Worm (Caenorhabditis elegans) whole organism, dauer: Measurements from ENCODE around the gene srbc-71.

ENCODE experiments used
- unc-62 ChIP-seq: sonication (generic microtip); optimal IDR thresholded peaks from 2 replicates; lab custom pipeline; 2017; ENCODE audit warnings: missing biosample characterization, missing genetic modification reagents, missing genetic modification characterization

srbc-71 gene

ce11 chrIV:4225851-4226250 is at the start of gene srbc-71:
Gene srbc-71, minus strand, starts transcription at chrIV:4225951.
- TF ChIP-seq unc-62 = no peak

DNA sequence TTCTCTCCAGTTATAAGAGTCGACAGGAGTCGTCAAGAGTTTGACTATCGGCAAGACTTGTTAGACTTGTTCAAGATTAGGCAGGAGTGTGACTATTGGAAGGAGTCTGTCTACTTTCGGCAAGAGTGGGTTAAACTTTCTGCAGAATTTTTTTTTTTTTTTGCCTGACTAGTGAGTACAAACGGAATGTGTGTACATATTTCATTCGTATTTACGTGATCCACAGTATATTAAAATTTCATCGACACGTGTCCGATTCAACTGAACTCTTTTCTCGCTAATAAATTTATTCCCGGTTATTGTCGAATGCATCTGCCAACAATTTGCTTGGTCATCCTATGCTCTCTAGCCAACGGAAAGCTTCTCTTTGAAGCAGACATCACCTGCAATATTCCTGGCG is 46.4 kb upstream of the srbc-71 start, which contains the start of gene F36A4.1:
F36A4.1 (plus strand) TSS at position 301 of the 400 bp plus-strand sequence.
- TF ChIP-seq unc-62 = no peak

DNA sequence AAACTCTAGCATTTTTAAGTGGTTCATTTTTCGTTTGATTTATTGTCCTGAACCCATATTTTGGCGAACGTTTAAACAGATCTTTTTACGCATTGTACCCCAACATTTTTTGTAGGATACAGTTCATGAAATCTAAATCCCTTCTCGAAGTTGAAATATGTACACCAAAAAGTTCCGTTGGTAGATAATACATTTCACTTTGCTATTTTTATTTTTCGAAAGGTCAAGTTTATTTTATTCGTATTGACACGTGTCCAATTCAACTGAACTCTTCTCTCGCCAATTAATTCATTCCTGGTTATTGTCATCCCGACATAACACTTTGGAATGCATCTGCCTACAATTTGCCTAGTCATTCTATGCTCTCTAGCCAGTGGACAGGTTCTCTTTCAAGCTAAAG is 45.2 kb upstream of the srbc-71 start, which contains the start of gene F36A4.2:
F36A4.2 (plus strand) TSS at position 301 of the 400 bp plus-strand sequence.
- no peak for TF ChIP-seq unc-62

- no peak for TF ChIP-seq unc-62
Measured at ce11 chrIV:4269308-4269707, 43.6 kb upstream of the srbc-71 start, which contains the start of gene F36A4.3. Gene F36A4.3, plus strand, starts transcription at chrIV:4269608.

DNA sequence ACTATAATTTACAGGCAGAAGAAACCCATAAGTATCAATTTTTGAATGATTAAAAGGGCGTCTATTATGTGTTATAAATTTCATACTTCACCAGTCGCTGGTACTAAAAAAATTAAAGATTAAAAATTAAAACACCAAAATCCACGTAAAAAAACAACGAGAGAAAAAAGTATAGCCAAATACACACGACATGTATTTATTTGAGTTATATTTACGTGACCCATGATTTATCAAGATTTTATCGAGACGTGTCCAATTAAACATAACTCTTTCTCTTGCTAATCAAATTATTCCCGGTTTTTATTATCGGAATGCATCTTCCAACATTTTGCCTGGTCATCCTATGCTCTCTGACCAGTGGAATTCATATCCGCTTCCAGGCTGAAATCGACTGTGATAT is 41.6 kb upstream of the srbc-71 start, which contains the start of gene F36A4.4:
F36A4.4 (plus strand) TSS at position 301 of the 400 bp plus-strand sequence.
- no peak for TF ChIP-seq unc-62

DNA sequence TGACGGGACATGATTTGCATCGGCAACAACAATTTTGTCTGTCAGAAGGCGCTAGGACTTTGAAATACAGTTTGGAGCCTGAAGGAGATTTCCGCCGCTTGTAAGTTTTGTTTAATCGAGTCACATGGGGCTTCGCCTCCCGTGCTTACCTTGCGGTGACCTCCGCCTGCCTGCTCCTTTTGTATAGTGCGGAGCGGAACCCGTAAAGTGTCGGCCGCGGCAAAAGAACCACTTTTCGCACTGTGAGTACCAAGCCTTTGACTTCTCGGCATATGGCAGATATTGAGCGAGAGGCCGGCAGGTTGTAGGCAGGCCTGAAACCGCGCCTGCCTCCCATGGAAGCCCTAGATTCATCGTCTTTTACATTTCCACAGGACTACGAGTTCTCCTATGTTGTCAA is 40.2 kb upstream of the srbc-71 start:
- TF ChIP-seq unc-62 = no peak

DNA sequence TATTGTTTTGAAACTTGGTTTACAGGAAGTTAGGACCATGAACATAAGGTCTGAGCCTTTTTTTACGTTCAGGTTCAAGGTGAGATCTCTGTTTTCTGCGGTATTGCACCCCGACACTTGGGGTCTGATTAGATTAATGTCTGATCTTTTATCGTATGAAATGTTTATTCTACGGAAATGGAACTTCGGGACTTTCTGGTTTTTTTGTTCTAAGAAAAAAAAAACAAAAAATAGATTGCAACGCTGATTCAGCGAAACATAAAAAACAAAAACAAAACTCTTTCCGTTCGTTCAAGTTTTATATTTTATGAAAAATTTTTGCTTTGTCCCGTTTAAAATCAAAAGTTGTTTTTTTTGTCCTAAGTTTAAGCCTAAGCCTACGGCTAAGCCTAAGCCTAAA is 39.5 kb upstream of the srbc-71 start, which contains the start of gene F36A4.5:
F36A4.5 (plus strand) TSS at position 301 of the 400 bp plus-strand sequence.
- TF ChIP-seq unc-62 = no peak

DNA sequence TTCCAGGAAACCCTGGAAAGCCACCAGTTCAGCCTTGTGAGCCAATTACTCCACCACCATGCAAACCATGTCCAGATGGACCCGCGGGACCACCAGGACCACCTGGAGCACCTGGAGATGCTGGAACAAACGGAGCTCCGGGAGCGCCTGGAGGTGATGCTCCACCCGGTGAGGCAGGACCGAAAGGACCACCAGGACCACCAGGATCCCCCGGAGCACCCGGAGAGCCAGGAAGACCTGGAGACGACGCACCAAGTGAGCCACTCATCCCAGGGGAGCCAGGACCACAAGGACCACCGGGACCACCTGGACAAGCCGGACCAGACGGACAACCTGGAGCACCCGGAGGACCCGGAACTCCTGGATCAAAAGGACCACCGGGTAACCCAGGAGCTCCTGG is 38.9 kb upstream of the srbc-71 start:
- TF ChIP-seq unc-62 = no peak

DNA sequence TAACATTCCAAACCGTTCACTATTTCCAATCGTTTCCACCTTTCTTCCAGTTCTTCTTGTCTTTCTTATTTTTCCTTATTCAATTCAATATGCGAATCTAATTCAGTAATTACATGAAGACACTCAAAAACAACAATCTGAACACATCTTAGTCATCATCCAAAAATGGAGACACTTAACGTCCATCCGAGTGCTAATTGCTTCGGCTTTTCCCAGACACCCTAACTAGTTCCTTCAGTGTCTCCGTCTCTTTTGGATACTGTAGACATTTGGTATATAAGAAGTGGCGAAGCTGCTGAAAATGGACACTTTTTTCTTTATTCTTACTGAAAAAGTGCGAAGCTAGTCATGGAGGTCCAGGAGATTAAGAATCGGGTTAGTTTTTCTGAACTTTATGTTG is 37.2 kb upstream of the srbc-71 start, which contains the start of gene col-33:
col-33 (plus strand) TSS at position 301 of the 400 bp plus-strand sequence.
- no peak for TF ChIP-seq unc-62

DNA sequence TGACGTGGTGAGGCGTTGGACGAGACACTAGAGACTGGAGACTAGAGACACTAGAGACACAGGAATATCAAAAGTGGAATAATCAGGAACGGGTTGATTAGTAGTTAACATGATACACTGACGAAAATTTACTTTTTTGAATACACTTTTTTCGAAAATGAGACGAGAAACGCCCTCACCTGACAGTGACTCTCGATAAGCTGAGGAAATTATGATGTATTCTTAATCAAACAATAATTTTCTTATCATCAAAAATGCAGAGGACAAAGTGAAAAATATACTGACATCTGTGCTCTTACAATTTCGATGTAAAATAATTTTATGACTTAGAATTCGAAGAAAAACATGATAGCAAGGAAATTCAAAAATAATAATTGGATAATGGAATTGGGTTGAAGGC is 33.7 kb upstream of the srbc-71 start:
- no peak for TF ChIP-seq unc-62

DNA sequence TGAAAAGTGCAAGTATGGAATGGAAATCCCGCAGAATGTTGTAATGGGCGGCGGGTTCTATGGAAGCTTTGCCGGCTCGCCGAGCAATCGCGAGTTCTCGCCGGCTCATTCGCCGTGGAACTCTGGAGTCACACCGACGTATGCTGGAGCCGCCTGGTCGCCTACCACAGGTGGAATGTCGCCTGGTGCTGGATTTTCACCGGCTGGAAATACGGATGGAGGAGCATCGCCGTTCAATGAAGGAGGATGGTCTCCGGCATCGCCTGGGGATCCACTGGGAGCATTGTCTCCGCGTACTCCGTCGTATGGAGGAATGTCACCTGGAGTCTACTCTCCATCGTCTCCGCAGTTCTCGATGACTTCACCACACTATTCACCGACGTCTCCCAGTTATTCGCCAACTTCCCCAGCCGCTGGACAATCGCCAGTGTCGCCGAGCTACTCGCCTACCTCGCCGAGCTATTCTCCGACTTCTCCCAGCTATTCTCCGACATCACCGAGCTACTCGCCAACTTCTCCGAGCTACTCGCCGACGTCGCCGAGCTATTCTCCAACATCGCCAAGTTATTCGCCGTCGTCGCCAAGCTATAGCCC is 29.3 kb upstream of the srbc-71 start:
- no peak for TF ChIP-seq unc-62

ce11 chrIV:4247770-4248169 is 22.0 kb upstream of the srbc-71 start, which contains the start of gene ama-1:
Gene ama-1, plus strand, starts transcription at chrIV:4248070.
- TF ChIP-seq unc-62 = no peak

ce11 chrIV:4247334-4247733 is 21.6 kb upstream of the srbc-71 start:
- no peak for TF ChIP-seq unc-62

DNA sequence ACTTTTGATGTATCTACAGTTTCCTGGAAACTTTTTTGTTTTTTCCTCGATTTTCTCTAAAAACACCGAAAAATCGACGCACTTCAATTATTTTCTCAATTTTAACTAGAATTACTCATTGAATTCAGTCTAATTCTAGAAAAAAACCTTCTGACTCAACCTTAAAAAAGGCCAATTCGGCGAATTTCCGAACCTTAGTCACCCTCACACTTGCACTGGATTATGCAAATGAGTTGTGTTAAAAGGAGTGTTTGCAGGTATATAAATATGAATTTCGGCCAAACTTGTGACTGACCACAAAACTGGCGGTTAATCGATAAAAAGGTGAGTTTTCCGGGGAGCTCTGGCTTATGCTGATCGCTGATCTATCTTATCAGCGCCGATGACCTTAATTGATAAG is 20.7 kb upstream of the srbc-71 start, which contains the start of gene ttr-20:
ttr-20 (plus strand) TSS at position 301 of the 400 bp plus-strand sequence.
- TF ChIP-seq unc-62 = no peak

DNA sequence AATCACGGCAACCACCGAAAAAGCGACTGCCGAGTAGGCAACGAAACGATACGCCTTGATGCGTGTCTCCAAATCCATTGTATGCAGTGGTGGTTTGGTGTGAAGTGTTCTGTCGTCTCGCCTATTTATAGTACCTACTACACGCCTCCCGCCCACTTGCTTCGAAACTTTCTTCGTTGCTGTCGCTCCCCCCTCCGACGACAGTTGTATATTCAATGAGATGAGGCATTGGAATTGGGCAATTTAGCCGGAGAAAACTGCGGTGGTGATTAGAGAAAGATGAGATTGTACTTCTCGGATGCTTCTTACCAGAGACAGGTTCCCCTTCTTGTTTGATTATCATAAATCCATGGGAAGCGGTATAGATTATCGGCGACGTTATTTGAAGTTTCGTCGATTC is 18.8 kb upstream of the srbc-71 start, which contains the start of gene col-34:
col-34 (minus strand) TSS at position 101 of the 400 bp plus-strand sequence.
- TF ChIP-seq unc-62 = no peak

- no peak for TF ChIP-seq unc-62
Measured at ce11 chrIV:4243830-4244406, 18.2 kb upstream of the srbc-71 start.

ce11 chrIV:4236671-4237070 is 10.9 kb upstream of the srbc-71 start:
- TF ChIP-seq unc-62 = no peak

DNA sequence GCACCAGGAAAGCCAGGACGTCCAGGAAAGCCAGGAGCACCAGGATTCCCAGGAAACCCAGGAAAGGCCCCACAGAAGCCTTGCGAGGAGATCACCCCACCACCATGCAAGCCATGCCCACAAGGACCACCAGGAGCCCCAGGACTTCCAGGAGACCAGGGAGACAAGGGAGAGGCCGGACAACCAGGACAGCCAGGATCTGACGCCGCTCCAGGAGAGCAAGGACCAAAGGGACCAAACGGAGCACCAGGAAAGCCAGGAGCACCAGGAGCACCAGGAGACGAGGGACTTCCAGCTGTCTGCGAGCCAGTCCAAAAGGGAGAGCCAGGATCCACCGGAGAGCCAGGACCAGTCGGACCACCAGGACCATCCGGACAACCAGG is 10.3 kb upstream of the srbc-71 start:
- TF ChIP-seq unc-62 = no peak
